Fruit fly (Drosophila melanogaster) whole organism, wandering third instar larva: ENCODE results near the gene Pus1.

Experiments used
- Abd-B ChIP-seq: fragments of >200 bp; optimal IDR thresholded peaks from 2 replicates; lab custom pipeline; 2017; ENCODE audit warnings: missing biosample characterization, missing genetic modification characterization
- Dfd ChIP-seq: fragments of >200 bp; optimal IDR thresholded peaks from 2 replicates; lab custom pipeline; 2017; ENCODE audit warnings: missing biosample characterization, missing genetic modification characterization
- Myc ChIP-seq: fragments of >200 bp; optimal IDR thresholded peaks from 2 replicates; lab custom pipeline; 2017
- OdsH ChIP-seq: fragments of 200-800 bp; sonication (Bioruptor generic); optimal IDR thresholded peaks from 2 replicates; lab custom pipeline; 2016; ENCODE audit warnings: missing biosample characterization, mild to moderate bottlenecking, missing genetic modification characterization
- brk ChIP-seq: fragments of 200-800 bp; sonication (Bioruptor generic); optimal IDR thresholded peaks from 2 replicates; lab custom pipeline; 2016; ENCODE audit warnings: missing biosample characterization, mild to moderate bottlenecking, missing genetic modification characterization
- h ChIP-seq: fragments of 200-800 bp; sonication (Bioruptor generic); optimal IDR thresholded peaks from 3 replicates; lab custom pipeline; 2016; ENCODE audit warnings: missing biosample characterization, mild to moderate bottlenecking, missing genetic modification characterization
- lola ChIP-seq: fragments of >200 bp; optimal IDR thresholded peaks from 2 replicates; lab custom pipeline; 2017; ENCODE audit warnings: missing biosample characterization, missing genetic modification characterization

DNA sequence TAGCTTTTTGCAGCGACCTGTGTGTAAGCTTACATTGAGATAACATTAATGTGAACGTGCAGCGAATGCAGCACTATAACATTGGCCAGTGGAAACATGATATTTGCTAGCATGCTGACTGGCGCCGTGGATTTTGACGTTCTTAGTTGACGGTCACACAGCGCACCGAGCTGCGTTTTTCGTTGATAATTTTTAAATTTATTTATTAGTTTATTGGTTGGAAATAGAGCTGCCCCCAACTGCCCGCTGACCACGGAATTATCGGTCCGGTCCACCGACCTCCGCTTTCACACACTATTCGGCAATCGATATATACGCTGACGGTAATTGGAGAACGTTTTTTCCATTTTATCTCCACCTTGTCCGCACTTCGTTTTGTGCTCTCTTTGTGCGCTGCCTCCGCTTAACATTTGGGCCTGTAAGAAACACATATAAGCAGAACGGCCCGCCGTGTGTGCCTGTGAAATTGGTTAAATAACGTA, 29.4 kb upstream of the Pus1 start, which contains the start of gene H:
- TF ChIP-seq OdsH (GFP tag; lab: Kevin White, UChicago), result no peak
- peak; percentile 49 for TF ChIP-seq Abd-B (GFP tag; lab: Kevin White, UChicago)
- no peak for TF ChIP-seq brk (GFP tag; lab: Kevin White, UChicago)
- TF ChIP-seq Dfd (GFP tag; lab: Kevin White, UChicago), result no peak
- TF ChIP-seq lola, result no peak
- no peak for TF ChIP-seq Myc (lab: Kevin White, UChicago)
- no peak for TF ChIP-seq h (GFP tag; lab: Kevin White, UChicago)
